Worm (Caenorhabditis elegans) whole organism, L3 larva: ENCODE results near the gene C55C3.4.

Experiments
- R02D3.7 ChIP-seq: fragments of 150-350 bp; optimal IDR thresholded peaks from 2 replicates; lab custom pipeline; 2014; ENCODE audit warnings: missing biosample characterization, missing genetic modification characterization
- ZK546.5 ChIP-seq: sonication (generic microtip); optimal IDR thresholded peaks from 2 replicates; lab custom pipeline; 2017; ENCODE audit warnings: missing biosample characterization, missing genetic modification characterization
- aly-2 ChIP-seq: fragments of 150-350 bp; optimal IDR thresholded peaks from 2 replicates; lab custom pipeline; 2014; ENCODE audit warnings: missing biosample characterization, missing genetic modification characterization
- ama-1 ChIP-seq: fragments of 150-350 bp; optimal IDR thresholded peaks from 2 replicates; lab custom pipeline; 2018
- ceh-16 ChIP-seq: sonication (generic microtip); optimal IDR thresholded peaks from 2 replicates; lab custom pipeline; 2017; ENCODE audit warnings: missing biosample characterization, missing genetic modification characterization
- ceh-28 ChIP-seq: fragments of 150-350 bp; optimal IDR thresholded peaks from 2 replicates; lab custom pipeline; 2014; ENCODE audit warnings: missing biosample characterization, missing genetic modification reagents, missing genetic modification characterization
- ceh-9 ChIP-seq: sonication (generic microtip); optimal IDR thresholded peaks from 2 replicates; lab custom pipeline; 2018; ENCODE audit warnings: missing biosample characterization, missing genetic modification characterization
- daf-12 ChIP-seq: fragments of 150-350 bp; optimal IDR thresholded peaks from 2 replicates; lab custom pipeline; 2014; ENCODE audit warnings: missing biosample characterization, missing genetic modification reagents, missing genetic modification characterization
- egl-27 ChIP-seq: sonication (generic microtip); optimal IDR thresholded peaks from 4 replicates; lab custom pipeline; 2017; ENCODE audit warnings: missing biosample characterization, missing genetic modification reagents, missing genetic modification characterization
- egl-5 ChIP-seq: fragments of 150-350 bp; optimal IDR thresholded peaks from 2 replicates; lab custom pipeline; 2017; ENCODE audit warnings: missing biosample characterization, missing genetic modification reagents, missing genetic modification characterization, inconsistent platforms
- elt-1 ChIP-seq: fragments of 150-350 bp; optimal IDR thresholded peaks from 2 replicates; lab custom pipeline; 2014; ENCODE audit warnings: missing biosample characterization, missing genetic modification characterization
- elt-2 ChIP-seq: sonication (generic microtip); optimal IDR thresholded peaks from 2 replicates; lab custom pipeline; 2016; ENCODE audit warnings: missing genetic modification reagents, mild to moderate bottlenecking, missing genetic modification characterization, missing compliant biosample characterization
- elt-3 ChIP-seq, 3 experiments: fragments of 150-350 bp in 1 of 3; sonication (generic microtip) in 2 of 3; optimal IDR thresholded peaks; 2 replicates in 2 of 3; 4 replicates in 1 of 3; lab custom pipeline; 2014 to 2017; ENCODE audit warnings: missing biosample characterization in 3 of 3, missing genetic modification characterization in 3 of 3
- eor-1 ChIP-seq, 2 experiments: fragments of 150-350 bp; optimal IDR thresholded peaks; 2 replicates each; lab custom pipeline; 2014 to 2018; ENCODE audit warnings: missing biosample characterization in 2 of 2, missing genetic modification characterization in 2 of 2
- fkh-10 ChIP-seq: sonication (generic microtip); optimal IDR thresholded peaks from 2 replicates; lab custom pipeline; 2017; ENCODE audit warnings: missing biosample characterization, missing genetic modification reagents, missing genetic modification characterization
- fkh-2 ChIP-seq: fragments of 150-350 bp; optimal IDR thresholded peaks from 2 replicates; lab custom pipeline; 2014; ENCODE audit warnings: missing biosample characterization, missing genetic modification reagents, missing genetic modification characterization
- fos-1 ChIP-seq: fragments of 150-350 bp; optimal IDR thresholded peaks from 2 replicates; lab custom pipeline; 2014; ENCODE audit warnings: missing biosample characterization, missing genetic modification characterization
- jun-1 ChIP-seq: fragments of 150-350 bp; optimal IDR thresholded peaks from 2 replicates; lab custom pipeline; 2014; ENCODE audit warnings: missing biosample characterization, missing genetic modification reagents, missing genetic modification characterization
- lin-15B ChIP-seq: fragments of 150-350 bp; optimal IDR thresholded peaks from 2 replicates; lab custom pipeline; 2014; ENCODE audit warnings: missing biosample characterization, missing genetic modification characterization
- lin-39 ChIP-seq: fragments of 150-350 bp; optimal IDR thresholded peaks from 2 replicates; lab custom pipeline; 2018; ENCODE audit warnings: missing biosample characterization, missing genetic modification reagents, missing genetic modification characterization
- lsy-12 ChIP-seq: sonication (generic microtip); optimal IDR thresholded peaks from 2 replicates; lab custom pipeline; 2016; ENCODE audit warnings: mild to moderate bottlenecking, missing genetic modification characterization, missing compliant biosample characterization
- mdl-1 ChIP-seq: fragments of 150-350 bp; optimal IDR thresholded peaks from 2 replicates; lab custom pipeline; 2014; ENCODE audit warnings: missing biosample characterization, missing genetic modification characterization
- mml-1 ChIP-seq: fragments of 150-350 bp; sonication (generic microtip); optimal IDR thresholded peaks from 3 replicates; lab custom pipeline; 2014; ENCODE audit warnings: missing biosample characterization, missing genetic modification characterization
- nfya-1 ChIP-seq: sonication (generic microtip); optimal IDR thresholded peaks from 2 replicates; lab custom pipeline; 2017; ENCODE audit warnings: missing genetic modification characterization, mild to moderate bottlenecking, missing compliant biosample characterization, antibody characterized with exemption, moderate library complexity; ENCODE audit not compliant: insufficient read depth
- nhr-11 ChIP-seq: fragments of 150-350 bp; optimal IDR thresholded peaks from 2 replicates; lab custom pipeline; 2014; ENCODE audit warnings: missing biosample characterization, missing genetic modification characterization
- nhr-12 ChIP-seq: fragments of 150-350 bp; optimal IDR thresholded peaks from 2 replicates; lab custom pipeline; 2014; ENCODE audit warnings: missing biosample characterization, missing genetic modification characterization
- nhr-23 ChIP-seq: fragments of 150-350 bp; optimal IDR thresholded peaks from 2 replicates; lab custom pipeline; 2014; ENCODE audit warnings: missing biosample characterization, missing genetic modification reagents, missing genetic modification characterization
- nhr-237 ChIP-seq: fragments of 150-350 bp; optimal IDR thresholded peaks from 2 replicates; lab custom pipeline; 2014; ENCODE audit warnings: missing biosample characterization, missing genetic modification characterization
- nhr-25 ChIP-seq: sonication (generic microtip); optimal IDR thresholded peaks from 2 replicates; lab custom pipeline; 2017; ENCODE audit warnings: missing biosample characterization, missing genetic modification characterization
- nhr-28 ChIP-seq: fragments of 150-350 bp; optimal IDR thresholded peaks from 2 replicates; lab custom pipeline; 2014; ENCODE audit warnings: missing biosample characterization, missing genetic modification characterization
- nhr-43 ChIP-seq: sonication (generic microtip); optimal IDR thresholded peaks from 2 replicates; lab custom pipeline; 2016; ENCODE audit warnings: mild to moderate bottlenecking, missing genetic modification characterization, missing compliant biosample characterization; ENCODE audit not compliant: poor library complexity, severe bottlenecking
- nhr-67 ChIP-seq: fragments of 150-350 bp; optimal IDR thresholded peaks from 2 replicates; lab custom pipeline; 2014; ENCODE audit warnings: missing biosample characterization, missing genetic modification characterization
- nhr-76 ChIP-seq: fragments of 150-350 bp; sonication (generic microtip); optimal IDR thresholded peaks from 5 replicates; lab custom pipeline; 2014; ENCODE audit warnings: missing biosample characterization, missing genetic modification characterization
- nhr-77 ChIP-seq: fragments of 150-350 bp; optimal IDR thresholded peaks from 2 replicates; lab custom pipeline; 2014; ENCODE audit warnings: missing biosample characterization, missing genetic modification characterization
- pha-4 ChIP-seq: fragments of 150-350 bp; optimal IDR thresholded peaks from 2 replicates; lab custom pipeline; 2014; ENCODE audit warnings: missing biosample characterization, missing genetic modification reagents, missing genetic modification characterization
- pqm-1 ChIP-seq: fragments of 150-350 bp; optimal IDR thresholded peaks from 2 replicates; lab custom pipeline; 2017; ENCODE audit warnings: missing biosample characterization, missing genetic modification characterization, inconsistent platforms
- sea-2 ChIP-seq: fragments of 150-350 bp; sonication (generic microtip); optimal IDR thresholded peaks from 4 replicates; lab custom pipeline; 2014; ENCODE audit warnings: missing biosample characterization, missing genetic modification reagents, missing genetic modification characterization
- skn-1 ChIP-seq: fragments of 150-350 bp; optimal IDR thresholded peaks from 2 replicates; lab custom pipeline; 2014; ENCODE audit warnings: missing biosample characterization, missing genetic modification characterization
- snpc-4 ChIP-seq: fragments of 150-350 bp; optimal IDR thresholded peaks from 2 replicates; lab custom pipeline; 2014; ENCODE audit warnings: missing biosample characterization, missing genetic modification characterization
- tbx-2 ChIP-seq: sonication (generic microtip); optimal IDR thresholded peaks from 2 replicates; lab custom pipeline; 2016; ENCODE audit warnings: mild to moderate bottlenecking, missing genetic modification characterization, missing compliant biosample characterization
- unc-39 ChIP-seq: sonication (generic microtip); optimal IDR thresholded peaks from 4 replicates; lab custom pipeline; 2017; ENCODE audit warnings: missing biosample characterization, missing genetic modification characterization
- unc-62 ChIP-seq: fragments of 150-350 bp; sonication (generic microtip); optimal IDR thresholded peaks from 4 replicates; lab custom pipeline; 2014; ENCODE audit warnings: missing biosample characterization, missing genetic modification reagents, missing genetic modification characterization
- zag-1 ChIP-seq: fragments of 150-350 bp; optimal IDR thresholded peaks from 2 replicates; lab custom pipeline; 2014; ENCODE audit warnings: missing biosample characterization, missing genetic modification characterization
- ztf-11 ChIP-seq: fragments of 150-350 bp; optimal IDR thresholded peaks from 2 replicates; lab custom pipeline; 2014; ENCODE audit warnings: missing biosample characterization, missing genetic modification characterization
- ztf-4 ChIP-seq: fragments of 150-350 bp; optimal IDR thresholded peaks from 2 replicates; lab custom pipeline; 2014; ENCODE audit warnings: missing biosample characterization, missing genetic modification characterization

C55C3.4 gene

DNA sequence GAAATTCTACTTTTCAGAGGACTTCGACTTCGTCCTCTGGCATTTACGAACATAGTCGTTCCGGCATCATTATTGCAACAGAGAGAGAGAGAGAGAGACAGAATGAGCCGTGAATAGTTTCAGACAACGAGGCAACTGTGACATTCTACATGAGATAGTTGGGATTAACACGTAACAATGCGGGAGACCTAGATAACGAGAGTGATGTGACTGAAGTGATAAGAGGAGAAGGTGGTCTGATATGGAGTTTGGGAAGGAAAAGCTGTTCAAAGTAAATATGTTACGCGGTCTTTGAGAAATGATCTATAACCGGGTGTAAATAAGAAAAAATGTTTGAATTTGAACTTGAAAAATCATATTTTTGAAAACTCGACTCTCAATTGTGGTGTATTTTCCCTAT is 18.5 kb downstream of the C55C3.4 start (continued):
- TF ChIP-seq skn-1 (tag; lab: Kevin White, UChicago) (no peak), elt-3 (tag; optimal IDR thresholded peaks at IDR 0.05; lab: Kevin White, UChicago) (no peak), tbx-2 (tag; lab: Kevin White, UChicago) (no peak), unc-62 (GFP tag; lab: Kevin White, UChicago) (no peak), nhr-11 (tag; lab: Kevin White, UChicago) (no peak), pha-4 (tag; lab: Kevin White, UChicago) (peak; percentile 71), mdl-1 (tag; lab: Kevin White, UChicago) (no peak), lsy-12 (tag; lab: Kevin White, UChicago) (no peak), unc-39 (tag; lab: Kevin White, UChicago) (no peak), mml-1 (tag; lab: Kevin White, UChicago) (no peak), eor-1 (tag; optimal IDR thresholded peaks at IDR 0.05; lab: Kevin White, UChicago) (no peak), nhr-77 (tag; lab: Kevin White, UChicago) (no peak)

DNA sequence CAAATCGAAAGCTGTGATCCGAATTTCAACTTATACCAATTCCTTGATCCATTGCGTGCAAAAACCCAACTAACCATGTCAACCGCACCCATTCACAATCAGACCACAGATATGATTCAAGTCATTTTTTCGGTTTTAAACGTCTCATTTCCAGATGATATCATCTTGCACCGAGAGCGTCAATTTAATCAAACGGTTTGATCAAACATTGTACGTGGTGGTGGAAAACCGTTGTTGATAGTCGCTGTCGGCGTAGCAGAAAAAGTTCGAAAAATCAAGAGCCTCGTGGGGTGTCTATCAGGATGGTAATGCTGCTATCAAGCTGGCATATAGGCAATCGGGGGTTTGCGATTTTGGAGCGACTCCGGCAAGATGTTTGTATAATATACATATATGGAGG is 19.0 kb downstream of the C55C3.4 start:
- TF ChIP-seq pha-4 (tag; lab: Kevin White, UChicago), result no peak
- peak; percentile 68 for TF ChIP-seq elt-2 (tag; lab: Kevin White, UChicago)
- peak; percentile 88 for TF ChIP-seq pqm-1 (tag; lab: Kevin White, UChicago)

DNA sequence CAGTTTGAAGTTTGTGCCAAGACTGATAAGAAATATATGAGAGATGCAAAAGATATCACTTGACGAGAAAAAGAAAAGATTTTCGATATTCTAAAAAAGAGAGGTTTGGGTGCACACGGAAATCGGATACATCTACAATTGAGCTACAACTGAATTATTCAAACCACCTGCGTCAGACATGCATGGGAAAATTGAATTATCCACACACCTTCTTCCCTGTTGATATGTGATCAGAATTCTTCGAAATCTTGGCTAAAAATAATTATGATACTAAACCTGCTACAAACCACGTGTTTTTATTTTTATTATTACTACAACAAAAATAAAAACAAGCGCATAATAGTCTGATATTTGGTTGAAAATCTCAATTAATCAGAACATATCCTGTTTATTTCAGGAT is 19.7 kb downstream of the C55C3.4 start:
- TF ChIP-seq ceh-28 (tag; lab: Kevin White, UChicago) (no peak), elt-2 (tag; lab: Kevin White, UChicago) (peak; percentile 52)

DNA sequence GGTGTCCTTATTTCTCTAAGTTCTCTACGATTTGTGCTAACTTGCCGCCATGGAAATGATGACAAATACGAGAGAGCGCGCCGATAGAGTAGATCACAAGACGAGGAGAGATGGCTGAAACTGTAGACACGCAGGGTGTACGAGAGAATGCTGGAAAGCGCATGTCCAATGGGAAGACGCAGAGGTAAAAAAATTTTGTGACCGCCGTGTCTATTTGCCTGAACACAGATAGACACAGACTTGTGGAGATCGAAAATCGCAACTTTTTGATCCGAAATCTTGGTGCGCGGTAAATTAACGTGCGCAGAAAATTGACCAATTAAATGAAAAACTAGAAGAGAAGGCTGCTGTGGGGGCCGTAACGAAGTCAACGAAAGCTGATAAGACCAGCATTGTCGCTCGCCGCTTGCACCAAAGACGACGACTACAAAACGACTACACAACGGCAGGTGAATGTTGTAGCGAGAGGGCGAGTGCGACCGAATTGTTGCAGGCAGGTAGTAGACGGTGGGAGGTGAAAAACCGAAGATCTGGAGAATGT is 20.7 kb downstream of the C55C3.4 start:
- TF ChIP-seq unc-39 (tag; lab: Kevin White, UChicago) (no peak), eor-1 (tag; optimal IDR thresholded peaks at IDR 0.05; lab: Kevin White, UChicago) (no peak), pha-4 (tag; lab: Kevin White, UChicago) (peak; percentile 81), nhr-67 (tag; lab: Kevin White, UChicago) (no peak), nhr-76 (tag; lab: Kevin White, UChicago) (no peak), lsy-12 (tag; lab: Kevin White, UChicago) (peak; percentile 49), fos-1 (no peak), elt-1 (no peak), elt-3 (tag; optimal IDR thresholded peaks at IDR 0.05; lab: Kevin White, UChicago) (no peak), elt-2 (tag; lab: Kevin White, UChicago) (peak; percentile 47), ceh-16 (tag; lab: Kevin White, UChicago) (no peak), lin-39 (peak; percentile 12), mdl-1 (tag; lab: Kevin White, UChicago) (no peak), pqm-1 (tag; lab: Kevin White, UChicago) (peak; percentile 23), fkh-10 (GFP tag; lab: Kevin White, UChicago) (no peak), fkh-2 (tag; lab: Kevin White, UChicago) (no peak), ceh-9 (tag; lab: Kevin White, UChicago) (no peak), ztf-11 (tag; lab: Kevin White, UChicago) (no peak), nfya-1 (tag; lab: Kevin White, UChicago) (peak; percentile 84), ztf-4 (tag; lab: Kevin White, UChicago) (peak; percentile 36), R02D3.7 (tag; lab: Kevin White, UChicago) (peak; percentile 46), nhr-237 (tag; lab: Kevin White, UChicago) (no peak), lin-15B (tag; lab: Kevin White, UChicago) (peak; percentile 62), mml-1 (tag; lab: Kevin White, UChicago) (no peak), sea-2 (no peak), unc-62 (GFP tag; lab: Kevin White, UChicago) (no peak), egl-5 (tag; lab: Kevin White, UChicago) (no peak), nhr-12 (tag; lab: Kevin White, UChicago) (no peak), ama-1 (no peak), daf-12 (tag; lab: Kevin White, UChicago) (no peak), nhr-43 (tag; lab: Kevin White, UChicago) (peak; percentile 94), jun-1 (tag; lab: Kevin White, UChicago) (peak; percentile 70), egl-27 (tag; lab: Kevin White, UChicago) (no peak), ZK546.5 (tag; lab: Kevin White, UChicago) (no peak), tbx-2 (tag; lab: Kevin White, UChicago) (peak; percentile 59), snpc-4 (tag; lab: Kevin White, UChicago) (peak; percentile 37), ceh-28 (tag; lab: Kevin White, UChicago) (peak; percentile 67), aly-2 (tag; lab: Kevin White, UChicago) (no peak), zag-1 (tag; lab: Kevin White, UChicago) (no peak), nhr-11 (tag; lab: Kevin White, UChicago) (peak; percentile 67), nhr-25 (tag; lab: Kevin White, UChicago) (peak; percentile 94), nhr-77 (tag; lab: Kevin White, UChicago) (no peak), nhr-23 (tag; lab: Kevin White, UChicago) (peak; percentile 94), nhr-28 (tag; lab: Kevin White, UChicago) (no peak), skn-1 (tag; lab: Kevin White, UChicago) (no peak)
